Worm (Caenorhabditis elegans) whole organism, young adult: ENCODE data around the gene Y51H7C.10.

Source experiments
- F49E8.2 ChIP-seq: sonication (generic microtip); optimal IDR thresholded peaks from 3 replicates; lab custom pipeline; 2017; ENCODE audit warnings: missing genetic modification characterization, mild to moderate bottlenecking, missing compliant biosample characterization, antibody characterized with exemption, moderate library complexity; ENCODE audit not compliant: insufficient read depth
- ceh-27 ChIP-seq: fragments of 200-800 bp; sonication (Bioruptor generic); optimal IDR thresholded peaks from 2 replicates; lab custom pipeline; 2018; ENCODE audit warnings: mild to moderate bottlenecking, missing genetic modification characterization, moderate library complexity, missing compliant biosample characterization
- sdz-38 ChIP-seq: sonication (generic microtip); optimal IDR thresholded peaks from 2 replicates; lab custom pipeline; 2016; ENCODE audit warnings: missing genotype, missing genetic modification characterization, missing compliant biosample characterization
- snpc-4 ChIP-seq, 5 experiments: fragments of 150-350 bp in 1 of 5; sonication (generic microtip) in 4 of 5; optimal IDR thresholded peaks; 2 replicates each; lab custom pipeline; 2014 to 2018; ENCODE audit warnings: missing genetic modification characterization in 5 of 5, missing biosample characterization in 3 of 5, antibody characterized with exemption in 2 of 5, mild to moderate bottlenecking in 2 of 5, missing compliant biosample characterization in 2 of 5, missing genotype in 2 of 5, moderate library complexity in 2 of 5, missing genetic modification reagents in 1 of 5
- ztf-25 ChIP-seq: fragments of 200-800 bp; sonication (Bioruptor generic); IDR thresholded peaks from 2 replicates; pipeline ENCODE4 v1.3.6; 2022; ENCODE audit warnings: missing genetic modification reagents, missing genetic modification characterization, missing compliant biosample characterization

DNA sequence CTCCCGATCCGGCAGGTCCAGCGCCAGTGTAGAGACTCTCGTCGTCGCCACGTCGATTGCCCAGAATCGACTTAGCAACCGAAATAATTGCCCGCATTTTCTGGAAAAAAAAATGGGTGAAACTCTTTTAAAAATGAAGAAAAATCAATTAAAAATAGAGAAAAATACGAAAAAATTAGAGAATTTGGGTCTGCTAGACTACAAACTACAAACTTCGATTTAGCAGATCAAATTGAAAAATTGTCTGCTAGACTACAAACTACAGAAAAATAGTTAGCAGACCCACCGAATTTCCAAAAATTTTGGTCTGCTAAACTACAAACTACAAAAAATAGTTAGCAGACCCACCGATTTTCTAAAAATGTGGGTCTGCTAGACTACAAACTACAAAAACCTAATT, 48.7 kb downstream of the Y51H7C.10 start, which contains the start of gene rog-1:
- no peak for TF ChIP-seq ztf-25
- no peak for TF ChIP-seq ceh-27
- no peak for TF ChIP-seq snpc-4 (GFP tag; optimal IDR thresholded peaks at IDR 0.05; lab: Kevin White, UChicago)
- TF ChIP-seq snpc-4 (tag; optimal IDR thresholded peaks at IDR 0.05; lab: Kevin White, UChicago): no peak
- no peak for TF ChIP-seq F49E8.2 (tag; lab: Kevin White, UChicago)
- TF ChIP-seq sdz-38 (tag; lab: Kevin White, UChicago): no peak
